Worm (Caenorhabditis elegans) whole organism, young adult: Measurements from ENCODE around the gene srh-218.

Experiments used
- B0019.2 ChIP-seq: fragments of 200-800 bp; sonication (Bioruptor generic); conservative IDR thresholded peaks from 2 replicates; pipeline ENCODE4 v1.3.6; 2022; ENCODE audit warnings: missing genetic modification reagents, missing genetic modification characterization, missing compliant biosample characterization
- B0261.1 ChIP-seq: sonication (generic microtip); optimal IDR thresholded peaks from 2 replicates; lab custom pipeline; 2016; ENCODE audit warnings: mild to moderate bottlenecking, missing genetic modification characterization, moderate library complexity, missing compliant biosample characterization
- C06A6.2 ChIP-seq: fragments of 200-800 bp; sonication (Bioruptor generic); conservative IDR thresholded peaks from 2 replicates; pipeline ENCODE4 v1.3.6; 2022; ENCODE audit warnings: missing genetic modification characterization, missing compliant biosample characterization
- D2030.7 ChIP-seq: fragments of 200-800 bp; sonication (Bioruptor generic); IDR thresholded peaks from 2 replicates; pipeline ENCODE4 v1.3.6; 2022; ENCODE audit warnings: missing genetic modification reagents, missing genetic modification characterization, missing compliant biosample characterization
- F10E7.11 ChIP-seq: sonication (generic microtip); optimal IDR thresholded peaks from 2 replicates; lab custom pipeline; 2017; ENCODE audit warnings: mild to moderate bottlenecking, missing genetic modification characterization, moderate library complexity, missing compliant biosample characterization
- F37B4.10 ChIP-seq: fragments of 200-800 bp; sonication (Bioruptor generic); IDR thresholded peaks from 2 replicates; pipeline ENCODE4 v1.3.6; 2022; ENCODE audit warnings: missing genetic modification characterization, missing compliant biosample characterization
- F49E8.2 ChIP-seq: sonication (generic microtip); optimal IDR thresholded peaks from 3 replicates; lab custom pipeline; 2017; ENCODE audit warnings: missing genetic modification characterization, mild to moderate bottlenecking, missing compliant biosample characterization, antibody characterized with exemption, moderate library complexity; ENCODE audit not compliant: insufficient read depth
- T07F8.4 ChIP-seq: sonication (generic microtip); optimal IDR thresholded peaks from 2 replicates; lab custom pipeline; 2016; ENCODE audit warnings: mild to moderate bottlenecking, missing genetic modification characterization, moderate library complexity, missing compliant biosample characterization
- ZK185.1 ChIP-seq: sonication (generic microtip); optimal IDR thresholded peaks from 2 replicates; lab custom pipeline; 2016; ENCODE audit warnings: mild to moderate bottlenecking, missing genetic modification characterization, missing compliant biosample characterization; ENCODE audit not compliant: poor library complexity, severe bottlenecking
- akir-1 ChIP-seq: fragments of 200-800 bp; sonication (Bioruptor generic); optimal IDR thresholded peaks from 2 replicates; lab custom pipeline; 2018; ENCODE audit warnings: mild to moderate bottlenecking, missing genetic modification characterization, moderate library complexity, missing compliant biosample characterization
- ama-1 ChIP-seq, 3 experiments: fragments of 150-350 bp in 1 of 3; sonication (generic microtip) in 2 of 3; optimal IDR thresholded peaks; 2 replicates each; lab custom pipeline; 2014 to 2018; ENCODE audit warnings: missing biosample characterization in 2 of 3, missing genetic modification characterization in 2 of 3, missing genetic modification reagents in 2 of 3
- aptf-3 ChIP-seq: fragments of 200-800 bp; sonication (Bioruptor generic); IDR thresholded peaks from 2 replicates; pipeline ENCODE4 v1.3.6; 2022; ENCODE audit warnings: missing genetic modification characterization, missing compliant biosample characterization
- athp-1 ChIP-seq: sonication (generic microtip); optimal IDR thresholded peaks from 2 replicates; lab custom pipeline; 2017; ENCODE audit warnings: mild to moderate bottlenecking, missing genetic modification characterization, missing compliant biosample characterization
- ccch-3 ChIP-seq: fragments of 200-800 bp; sonication (Bioruptor generic); optimal IDR thresholded peaks from 2 replicates; lab custom pipeline; 2018; ENCODE audit warnings: mild to moderate bottlenecking, missing genetic modification characterization, missing compliant biosample characterization
- ceh-40 ChIP-seq: fragments of 200-800 bp; sonication (Bioruptor generic); IDR thresholded peaks from 2 replicates; pipeline ENCODE4 v1.3.6; 2022; ENCODE audit warnings: missing genetic modification characterization, missing compliant biosample characterization
- ceh-79 ChIP-seq: sonication (generic microtip); optimal IDR thresholded peaks from 2 replicates; lab custom pipeline; 2017; ENCODE audit warnings: mild to moderate bottlenecking, missing genetic modification characterization, missing compliant biosample characterization
- chd-7 ChIP-seq: sonication (generic microtip); optimal IDR thresholded peaks from 2 replicates; lab custom pipeline; 2016; ENCODE audit warnings: mild to moderate bottlenecking, missing genetic modification characterization, moderate library complexity, missing compliant biosample characterization
- dpl-1 ChIP-seq: fragments of 150-350 bp; optimal IDR thresholded peaks from 2 replicates; lab custom pipeline; 2014; ENCODE audit warnings: missing biosample characterization, missing genetic modification reagents, missing genetic modification characterization
- ets-4 ChIP-seq: fragments of 200-800 bp; sonication (Bioruptor generic); optimal IDR thresholded peaks from 2 replicates; lab custom pipeline; 2018; ENCODE audit warnings: mild to moderate bottlenecking, missing genetic modification characterization, missing compliant biosample characterization
- fkh-3 ChIP-seq: sonication (generic microtip); optimal IDR thresholded peaks from 2 replicates; lab custom pipeline; 2016; ENCODE audit warnings: mild to moderate bottlenecking, missing genetic modification characterization, missing compliant biosample characterization
- gei-17 ChIP-seq: fragments of 200-800 bp; sonication (Bioruptor generic); optimal IDR thresholded peaks from 2 replicates; lab custom pipeline; 2018; ENCODE audit warnings: mild to moderate bottlenecking, missing genetic modification characterization, missing compliant biosample characterization
- him-1 ChIP-seq: sonication (generic microtip); optimal IDR thresholded peaks from 2 replicates; lab custom pipeline; 2016; ENCODE audit warnings: missing genotype, missing genetic modification reagents, missing genetic modification characterization, missing compliant biosample characterization
- hlh-26 ChIP-seq: fragments of 200-800 bp; sonication (Bioruptor generic); conservative IDR thresholded peaks from 2 replicates; pipeline ENCODE4 v1.3.6; 2022; ENCODE audit warnings: missing genetic modification reagents, missing genetic modification characterization, missing compliant biosample characterization
- hrde-1 ChIP-seq: sonication (generic microtip); optimal IDR thresholded peaks from 2 replicates; lab custom pipeline; 2016; ENCODE audit warnings: missing genetic modification characterization, mild to moderate bottlenecking, missing compliant biosample characterization, moderate library complexity, missing genotype, missing genetic modification reagents, borderline replicate concordance
- hsf-1 ChIP-seq: fragments of 200-800 bp; sonication (Bioruptor generic); IDR thresholded peaks from 2 replicates; pipeline ENCODE4 v1.3.6; 2022; ENCODE audit warnings: missing genetic modification reagents, missing genetic modification characterization, missing compliant biosample characterization
- lag-1 ChIP-seq: fragments of 200-800 bp; sonication (Bioruptor generic); IDR thresholded peaks from 2 replicates; pipeline ENCODE4 v1.3.6; 2022; ENCODE audit warnings: missing genetic modification reagents, missing genetic modification characterization, missing compliant biosample characterization
- lin-26 ChIP-seq: fragments of 200-800 bp; sonication (Bioruptor generic); IDR thresholded peaks from 2 replicates; pipeline ENCODE4 v1.3.6; 2022; ENCODE audit warnings: missing genetic modification reagents, missing genetic modification characterization, missing compliant biosample characterization
- lin-35 ChIP-seq, 3 experiments: fragments of 150-350 bp in 2 of 3; sonication (generic microtip) in 1 of 3; optimal IDR thresholded peaks; 2 replicates each; lab custom pipeline; 2014 to 2018; ENCODE audit warnings: missing biosample characterization in 3 of 3, missing genetic modification characterization in 3 of 3, missing genetic modification reagents in 3 of 3
- lin-40 ChIP-seq: sonication (generic microtip); optimal IDR thresholded peaks from 2 replicates; lab custom pipeline; 2016; ENCODE audit warnings: missing genetic modification characterization, mild to moderate bottlenecking, missing compliant biosample characterization, missing genotype, missing genetic modification reagents
- lin-54 ChIP-seq: fragments of 200-800 bp; sonication (Bioruptor generic); optimal IDR thresholded peaks from 2 replicates; lab custom pipeline; 2018; ENCODE audit warnings: mild to moderate bottlenecking, missing genetic modification characterization, missing compliant biosample characterization
- lsy-27 ChIP-seq: sonication (generic microtip); optimal IDR thresholded peaks from 2 replicates; lab custom pipeline; 2017; ENCODE audit warnings: missing genetic modification characterization, mild to moderate bottlenecking, missing compliant biosample characterization, antibody characterized with exemption, missing genotype, borderline replicate concordance; ENCODE audit not compliant: insufficient read depth
- madf-10 ChIP-seq: sonication (generic microtip); optimal IDR thresholded peaks from 2 replicates; lab custom pipeline; 2016; ENCODE audit warnings: mild to moderate bottlenecking, missing genetic modification characterization, missing compliant biosample characterization
- madf-6 ChIP-seq: fragments of 200-800 bp; sonication (Bioruptor generic); IDR thresholded peaks from 2 replicates; pipeline ENCODE4 v1.3.6; 2022; ENCODE audit warnings: missing genetic modification reagents, missing genetic modification characterization, missing compliant biosample characterization
- mxl-1 ChIP-seq: sonication (generic microtip); optimal IDR thresholded peaks from 2 replicates; lab custom pipeline; 2016; ENCODE audit warnings: missing genetic modification characterization, missing compliant biosample characterization
- nhr-120 ChIP-seq: fragments of 200-800 bp; sonication (Bioruptor generic); IDR thresholded peaks from 2 replicates; pipeline ENCODE4 v1.3.6; 2022; ENCODE audit warnings: missing genetic modification characterization, missing compliant biosample characterization
- nhr-179 ChIP-seq: sonication (generic microtip); optimal IDR thresholded peaks from 2 replicates; lab custom pipeline; 2016; ENCODE audit warnings: mild to moderate bottlenecking, missing genetic modification characterization, missing compliant biosample characterization
- nhr-90 ChIP-seq: sonication (generic microtip); optimal IDR thresholded peaks from 2 replicates; lab custom pipeline; 2016; ENCODE audit warnings: missing genotype, mild to moderate bottlenecking, missing genetic modification characterization, missing compliant biosample characterization
- repo-1 ChIP-seq: sonication (generic microtip); optimal IDR thresholded peaks from 2 replicates; lab custom pipeline; 2017; ENCODE audit warnings: mild to moderate bottlenecking, missing genetic modification characterization, missing compliant biosample characterization
- rpc-1 ChIP-seq, 2 experiments: fragments of 150-350 bp in 1 of 2; sonication (generic microtip) in 1 of 2; optimal IDR thresholded peaks; 2 replicates each; lab custom pipeline; 2014 to 2018; ENCODE audit warnings: missing biosample characterization in 1 of 2, missing genetic modification characterization in 1 of 2, missing genetic modification reagents in 1 of 2, missing genotype in 1 of 2
- sdz-38 ChIP-seq: sonication (generic microtip); optimal IDR thresholded peaks from 2 replicates; lab custom pipeline; 2016; ENCODE audit warnings: missing genotype, missing genetic modification characterization, missing compliant biosample characterization
- snpc-1.1 ChIP-seq: sonication (generic microtip); optimal IDR thresholded peaks from 2 replicates; lab custom pipeline; 2017; ENCODE audit warnings: missing genetic modification characterization, mild to moderate bottlenecking, missing compliant biosample characterization, antibody characterized with exemption, moderate library complexity, missing genotype, missing genetic modification reagents; ENCODE audit not compliant: insufficient read depth
- somi-1 ChIP-seq: fragments of 200-800 bp; sonication (Bioruptor generic); optimal IDR thresholded peaks from 2 replicates; lab custom pipeline; 2018; ENCODE audit warnings: mild to moderate bottlenecking, missing genetic modification characterization, missing compliant biosample characterization
- sptf-2 ChIP-seq: fragments of 200-800 bp; sonication (Bioruptor generic); optimal IDR thresholded peaks from 2 replicates; lab custom pipeline; 2018; ENCODE audit warnings: mild to moderate bottlenecking, missing genetic modification characterization, missing compliant biosample characterization
- tbp1 ChIP-seq: fragments of 200-800 bp; sonication (Bioruptor generic); optimal IDR thresholded peaks from 2 replicates; lab custom pipeline; 2018; ENCODE audit warnings: mild to moderate bottlenecking, missing genetic modification characterization, missing compliant biosample characterization
- tlf-1 ChIP-seq: fragments of 200-800 bp; sonication (Bioruptor generic); optimal IDR thresholded peaks from 2 replicates; lab custom pipeline; 2018; ENCODE audit warnings: mild to moderate bottlenecking, missing genetic modification characterization, missing compliant biosample characterization
- unc-62 ChIP-seq: fragments of 150-350 bp; optimal IDR thresholded peaks from 2 replicates; lab custom pipeline; 2014; ENCODE audit warnings: missing biosample characterization, missing genetic modification reagents, missing genetic modification characterization
- ztf-28 ChIP-seq: fragments of 200-800 bp; sonication (Bioruptor generic); IDR thresholded peaks from 2 replicates; pipeline ENCODE4 v1.3.6; 2022; ENCODE audit warnings: missing genetic modification reagents, missing genetic modification characterization, missing compliant biosample characterization
- ztf-3 ChIP-seq: fragments of 200-800 bp; sonication (Bioruptor generic); optimal IDR thresholded peaks from 2 replicates; lab custom pipeline; 2018; ENCODE audit warnings: mild to moderate bottlenecking, missing genetic modification characterization, missing compliant biosample characterization

Gene srh-218

ce11 chrV:15480505-15481075 lies 13.2 kb upstream of the srh-218 start (continued):
- TF ChIP-seq D2030.7 (GFP tag; lab: Robert Waterston, UW) (peak; percentile 40), T07F8.4 (no peak), somi-1 (GFP tag; lab: Kevin White, UChicago) (no peak), lin-26 (GFP tag; lab: Robert Waterston, UW) (peak; percentile 72), hlh-26 (GFP tag; lab: Robert Waterston, UW) (no peak), him-1 (tag; lab: Kevin White, UChicago) (peak; percentile 57), sdz-38 (tag; lab: Kevin White, UChicago) (no peak), nhr-179 (tag; lab: Kevin White, UChicago) (no peak), ccch-3 (GFP tag; lab: Kevin White, UChicago) (no peak), tlf-1 (GFP tag; lab: Kevin White, UChicago) (no peak), sptf-2 (GFP tag; lab: Kevin White, UChicago) (no peak), ztf-3 (GFP tag; lab: Kevin White, UChicago) (no peak), ama-1 (optimal IDR thresholded peaks at IDR 0.05; lab: Kevin White, UChicago) (no peak), ama-1 (GFP tag; optimal IDR thresholded peaks at IDR 0.05; lab: Kevin White, UChicago) (peak in 1 of 2 experiments; percentile 47), B0261.1 (tag; lab: Kevin White, UChicago) (peak; percentile 53), athp-1 (no peak), tbp1 (GFP tag; lab: Kevin White, UChicago) (peak; percentile 86), B0019.2 (GFP tag; lab: Robert Waterston, UW) (no peak), ztf-28 (GFP tag; lab: Robert Waterston, UW) (no peak), nhr-90 (tag; lab: Kevin White, UChicago) (peak; percentile 52), repo-1 (tag; lab: Kevin White, UChicago) (no peak), ets-4 (GFP tag; lab: Kevin White, UChicago) (no peak), unc-62 (GFP tag; lab: Kevin White, UChicago) (no peak), ceh-79 (tag; lab: Kevin White, UChicago) (no peak), madf-6 (peak; percentile 40; the same call in 1 of the 2 replicates), nhr-120 (GFP tag; lab: Robert Waterston, UW) (no peak), snpc-1.1 (tag; lab: Kevin White, UChicago) (no peak), F10E7.11 (tag; lab: Kevin White, UChicago) (no peak), gei-17 (GFP tag; lab: Kevin White, UChicago) (no peak), aptf-3 (GFP tag; lab: Robert Waterston, UW) (no peak), hrde-1 (tag; lab: Kevin White, UChicago) (no peak), akir-1 (GFP tag; lab: Kevin White, UChicago) (no peak), F49E8.2 (tag; lab: Kevin White, UChicago) (no peak), lin-40 (tag; lab: Kevin White, UChicago) (no peak), rpc-1 (optimal IDR thresholded peaks at IDR 0.05; lab: Kevin White, UChicago) (peak; percentile 60), rpc-1 (tag; optimal IDR thresholded peaks at IDR 0.05; lab: Kevin White, UChicago) (peak; percentile 76), ceh-40 (GFP tag; lab: Robert Waterston, UW) (no peak), dpl-1 (GFP tag; lab: Kevin White, UChicago) (no peak), fkh-3 (tag; lab: Kevin White, UChicago) (no peak), ZK185.1 (tag; lab: Kevin White, UChicago) (no peak), C06A6.2 (GFP tag; lab: Robert Waterston, UW) (no peak), lin-54 (no peak), F37B4.10 (GFP tag; lab: Robert Waterston, UW) (no peak), lsy-27 (tag; lab: Kevin White, UChicago) (no peak), lin-35 (GFP tag; optimal IDR thresholded peaks at IDR 0.05; lab: Kevin White, UChicago) (no peak), hsf-1 (0 out of 2 replicates have a peak, but pooled peaks have one; percentile 42), madf-10 (no peak), chd-7 (tag; lab: Kevin White, UChicago) (no peak), lag-1 (GFP tag; lab: Robert Waterston, UW) (no peak), mxl-1 (tag; lab: Kevin White, UChicago) (no peak)
